Fruit fly (Drosophila melanogaster) whole organism, adult: Measurements from ENCODE around the gene CG14742.

Source experiments
- CG11617 ChIP-seq: fragments of 200-800 bp; sonication (Bioruptor generic); optimal IDR thresholded peaks from 2 replicates; lab custom pipeline; 2017; ENCODE audit warnings: mild to moderate bottlenecking, missing biosample characterization, missing genetic modification reagents, missing genetic modification characterization
- CG1620 ChIP-seq: fragments of 200-800 bp; sonication (Bioruptor generic); optimal IDR thresholded peaks from 2 replicates; lab custom pipeline; 2016; ENCODE audit warnings: missing biosample characterization, missing genetic modification characterization
- CG33017 ChIP-seq: fragments of 200-800 bp; sonication (Bioruptor generic); optimal IDR thresholded peaks from 2 replicates; lab custom pipeline; 2018; ENCODE audit warnings: missing biosample characterization, mild to moderate bottlenecking, missing genetic modification characterization, moderate library complexity
- CG7101 ChIP-seq: fragments of 200-800 bp; sonication (Bioruptor generic); optimal IDR thresholded peaks from 2 replicates; lab custom pipeline; 2018; ENCODE audit warnings: missing biosample characterization, mild to moderate bottlenecking, missing genetic modification characterization, moderate library complexity
- Hr96 ChIP-seq: fragments of 200-800 bp; sonication (Bioruptor generic); optimal IDR thresholded peaks from 2 replicates; lab custom pipeline; 2016; ENCODE audit warnings: missing biosample characterization, missing genetic modification characterization
- bab1 ChIP-seq: fragments of 200-800 bp; sonication (Bioruptor generic); optimal IDR thresholded peaks from 3 replicates; lab custom pipeline; 2019; ENCODE audit warnings: missing biosample characterization, mild to moderate bottlenecking, missing genetic modification characterization, moderate library complexity
- cic ChIP-seq: fragments of 200-800 bp; sonication (Bioruptor generic); optimal IDR thresholded peaks from 2 replicates; lab custom pipeline; 2017; ENCODE audit warnings: missing biosample characterization, mild to moderate bottlenecking, missing genetic modification characterization, moderate library complexity
- kay ChIP-seq: fragments of 200-800 bp; sonication (Bioruptor generic); peaks from one replicate; lab custom pipeline; 2016; ENCODE audit warnings: missing biosample characterization, missing genetic modification characterization, borderline replicate concordance
- tj ChIP-seq: fragments of 200-800 bp; sonication (Bioruptor generic); optimal IDR thresholded peaks from 3 replicates; lab custom pipeline; 2017; ENCODE audit warnings: missing biosample characterization, mild to moderate bottlenecking, missing genetic modification characterization, moderate library complexity

dm6 chr3R:12229113-12229512 is 14.8 kb downstream of the CG14742 start, which contains the start of gene CG3916:
- no peak for TF ChIP-seq CG11617 (GFP tag; lab: Kevin White, UChicago)
- TF ChIP-seq tj (GFP tag; lab: Kevin White, UChicago) = no peak
- no peak for TF ChIP-seq cic
- no peak for TF ChIP-seq CG33017 (tag; lab: Kevin White, UChicago)
- no peak for TF ChIP-seq CG7101 (tag; lab: Kevin White, UChicago)
- no peak for TF ChIP-seq CG1620
- no peak for TF ChIP-seq kay
- TF ChIP-seq bab1 (GFP tag; lab: Kevin White, UChicago) = no peak
- no peak for TF ChIP-seq Hr96 (GFP tag; lab: Kevin White, UChicago)
